Fruit fly (Drosophila melanogaster) whole organism: Measurements from ENCODE around the gene CG3652.

Experiments used
- CG8478 ChIP-seq: fragments of >200 bp; optimal IDR thresholded peaks from 2 replicates; lab custom pipeline; 2018; ENCODE audit warnings: inconsistent platforms
- psq ChIP-seq: fragments of >200 bp; optimal IDR thresholded peaks from 2 replicates; lab custom pipeline; 2017

DNA sequence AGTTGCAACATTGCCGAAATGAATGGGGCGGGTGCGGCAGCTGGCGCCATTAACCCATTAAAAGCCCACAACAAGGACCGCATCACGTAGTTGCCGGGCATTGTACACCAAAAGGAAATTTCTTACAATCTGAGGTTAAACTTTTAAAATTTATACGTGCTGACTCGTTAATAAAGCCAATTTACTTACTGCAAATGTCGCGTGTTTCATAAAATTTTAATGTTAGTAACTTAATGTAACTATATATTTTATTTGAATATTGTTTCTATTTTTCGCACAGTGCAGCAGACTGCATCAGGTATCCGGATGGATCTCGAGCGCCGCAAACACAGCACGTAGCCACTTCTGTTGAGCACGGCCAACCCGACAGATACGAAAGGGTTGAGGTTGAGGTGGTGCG, 23.2 kb upstream of the CG3652 start:
- no peak for TF ChIP-seq CG8478 (lab: Kevin White, UChicago)
- no peak for TF ChIP-seq psq
